Fruit fly (Drosophila melanogaster): ENCODE results near the gene Cph.

DNA sequence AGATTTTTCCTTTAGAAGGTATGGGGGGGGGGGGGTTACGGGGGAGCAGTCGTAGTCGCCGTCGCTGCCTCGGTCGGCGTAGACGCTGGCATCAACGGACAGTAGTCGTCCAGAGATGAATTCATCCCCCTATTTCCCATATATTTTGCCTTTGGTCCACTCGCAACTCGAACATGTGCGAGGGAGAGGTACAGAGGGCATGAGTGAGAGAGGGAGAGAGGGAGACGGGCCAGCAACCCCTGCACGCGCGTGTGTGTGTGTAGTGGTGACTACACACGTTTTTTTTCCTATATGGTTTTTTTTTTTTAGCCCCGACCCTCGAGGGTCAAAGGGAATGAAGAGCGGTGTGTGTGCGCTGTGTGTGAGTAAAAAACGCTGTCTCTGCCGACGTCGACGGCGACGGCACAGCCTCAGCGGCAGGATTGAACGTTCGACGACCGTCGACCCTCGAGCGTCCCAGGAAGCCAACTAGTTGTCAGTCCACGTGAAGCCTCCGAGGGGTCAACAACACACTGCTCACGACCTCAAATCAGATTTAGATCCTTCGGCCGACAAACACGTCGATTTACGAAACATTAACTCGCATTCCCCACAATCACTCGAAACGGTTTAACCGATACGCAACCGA is 88.6 kb downstream of the Cph start:
- no peak for TF ChIP-seq kay (GFP tag; ENCODE audit: borderline replicate concordance)
- no peak for TF ChIP-seq Crg-1 (GFP tag; optimal IDR thresholded peaks at IDR 0.05)
- TF ChIP-seq pad (GFP tag; optimal IDR thresholded peaks at IDR 0.05): no peak
- TF ChIP-seq CG14711 (tag; optimal IDR thresholded peaks at IDR 0.05): no peak
- no peak for TF ChIP-seq CG1620 (GFP tag; optimal IDR thresholded peaks at IDR 0.05)
